Worm (Caenorhabditis elegans): Measurements from ENCODE around the gene F07A11.5.

F07A11.5 gene

ce11 chrII:11617715-11618114 lies 5.6 kb downstream of the F07A11.5 start (continued):
- TF ChIP-seq daf-8 (GFP tag; IDR thresholded peaks at IDR 0.05) = no peak
- no peak for TF ChIP-seq dpl-1 (GFP tag; optimal IDR thresholded peaks at IDR 0.05)
- TF ChIP-seq ZK546.5 (tag; optimal IDR thresholded peaks at IDR 0.05) = no peak
- peak; percentile 42 for TF ChIP-seq nhr-77 (tag; optimal IDR thresholded peaks at IDR 0.05)
- no peak for TF ChIP-seq Y5F2A.4 (GFP tag; optimal IDR thresholded peaks at IDR 0.05)
- TF ChIP-seq unc-130 (GFP tag; optimal IDR thresholded peaks at IDR 0.05) = no peak
- peak in 1 of 2 experiments; percentile 13 for TF ChIP-seq unc-62 (GFP tag; optimal IDR thresholded peaks at IDR 0.05 in 1 of 2)
- TF ChIP-seq unc-62 (tag; optimal IDR thresholded peaks at IDR 0.05) = no peak
- no peak for TF ChIP-seq snpc-1.2 (GFP tag; IDR thresholded peaks at IDR 0.05)
- no peak for TF ChIP-seq zag-1 (tag; optimal IDR thresholded peaks at IDR 0.05)
- no peak for TF ChIP-seq lin-1 (GFP tag; IDR thresholded peaks at IDR 0.05)
- TF ChIP-seq dmd-6 (GFP tag; IDR thresholded peaks at IDR 0.05) = peak; percentile 16; the same call in 1 of the 2 replicates
- no peak for TF ChIP-seq saeg-2 (GFP tag; IDR thresholded peaks at IDR 0.05)
- no peak for TF ChIP-seq hif-1 (tag; optimal IDR thresholded peaks at IDR 0.05)
- TF ChIP-seq mep-1 (tag; optimal IDR thresholded peaks at IDR 0.05) = peak; percentile 82
- no peak for TF ChIP-seq dve-1 (tag; optimal IDR thresholded peaks at IDR 0.05; ENCODE audit: insufficient read depth)
- no peak for TF ChIP-seq mxl-2 (GFP tag; conservative IDR thresholded peaks at IDR 0.05)
- TF ChIP-seq T20F7.1 (GFP tag; optimal IDR thresholded peaks at IDR 0.05) = no peak
- TF ChIP-seq fkh-10 (GFP tag; optimal IDR thresholded peaks at IDR 0.05) = no peak
- peak; percentile 60 for TF ChIP-seq hlh-11 (tag; optimal IDR thresholded peaks at IDR 0.05)
- no peak for TF ChIP-seq R02D3.7 (tag; optimal IDR thresholded peaks at IDR 0.05)
- TF ChIP-seq Y105C5A.15 (GFP tag; IDR thresholded peaks at IDR 0.05) = no peak
- TF ChIP-seq ceh-62 (tag; optimal IDR thresholded peaks at IDR 0.05) = no peak
- peak; percentile 90 for TF ChIP-seq ama-1 (optimal IDR thresholded peaks at IDR 0.05)
- TF ChIP-seq egl-43 (GFP tag; IDR thresholded peaks at IDR 0.05) = no peak
- 0 out of 2 replicates have a peak, but pooled peaks have one; percentile 10 for TF ChIP-seq hmg-1.1 (GFP tag; IDR thresholded peaks at IDR 0.05)
- TF ChIP-seq mes-2 (tag; optimal IDR thresholded peaks at IDR 0.05; ENCODE audit: poor library complexity, severe bottlenecking) = no peak
- no peak for TF ChIP-seq pqm-1 (tag; optimal IDR thresholded peaks at IDR 0.05)
- TF ChIP-seq jun-1 (tag; optimal IDR thresholded peaks at IDR 0.05) = no peak
- no peak for TF ChIP-seq madf-5 (GFP tag; IDR thresholded peaks at IDR 0.05)
- no peak for TF ChIP-seq F10B5.3 (tag; optimal IDR thresholded peaks at IDR 0.05)
- TF ChIP-seq nhr-11 (tag; optimal IDR thresholded peaks at IDR 0.05) = peak; percentile 28
- TF ChIP-seq nhr-42 (GFP tag; IDR thresholded peaks at IDR 0.05) = no peak
- no peak for TF ChIP-seq aha-1 (tag)
- no peak for TF ChIP-seq vab-7 (GFP tag; IDR thresholded peaks at IDR 0.05)
- TF ChIP-seq lin-13 (GFP tag; optimal IDR thresholded peaks at IDR 0.05) = no peak
- no peak for TF ChIP-seq tag-97 (GFP tag; IDR thresholded peaks at IDR 0.05)
- no peak for TF ChIP-seq mdt-29 (GFP tag; IDR thresholded peaks at IDR 0.05)
- TF ChIP-seq zfp-3 (GFP tag; conservative IDR thresholded peaks at IDR 0.05) = no peak
- TF ChIP-seq nhr-102 (tag; optimal IDR thresholded peaks at IDR 0.05) = no peak
- no peak for TF ChIP-seq lim-7 (GFP tag; IDR thresholded peaks at IDR 0.05)
- TF ChIP-seq set-16 (GFP tag; IDR thresholded peaks at IDR 0.05) = no peak
- TF ChIP-seq fos-1 (tag; optimal IDR thresholded peaks at IDR 0.05) = no peak
- TF ChIP-seq unc-39 (tag; optimal IDR thresholded peaks at IDR 0.05) = no peak
- no peak for TF ChIP-seq nhr-76 (tag; optimal IDR thresholded peaks at IDR 0.05)
- TF ChIP-seq ZK337.2 (GFP tag; IDR thresholded peaks at IDR 0.05) = no peak
- no peak for TF ChIP-seq ceh-82 (tag; optimal IDR thresholded peaks at IDR 0.05)
- TF ChIP-seq ztf-7 (tag; optimal IDR thresholded peaks at IDR 0.05) = no peak
- TF ChIP-seq ceh-44 (GFP tag; IDR thresholded peaks at IDR 0.05) = no peak
- TF ChIP-seq nhr-28 (tag; optimal IDR thresholded peaks at IDR 0.05) = peak; percentile 67
- no peak for TF ChIP-seq lin-15B (tag; optimal IDR thresholded peaks at IDR 0.05)
- no peak for TF ChIP-seq dmd-9 (GFP tag; IDR thresholded peaks at IDR 0.05)
- no peak for TF ChIP-seq T26A8.4 (GFP tag; IDR thresholded peaks at IDR 0.05)
- TF ChIP-seq daf-12 (tag; optimal IDR thresholded peaks at IDR 0.05) = no peak

Data from whole organism, L4 larva.